Worm (Caenorhabditis elegans) whole organism, mixed stage, embryonic: Measurements from ENCODE around the gene htp-2.

Experiments used
- ceh-39 ChIP-seq: fragments of 150-350 bp; optimal IDR thresholded peaks from 2 replicates; lab custom pipeline; 2014; ENCODE audit warnings: missing biosample characterization, missing genetic modification characterization
- lin-13 ChIP-seq: fragments of 150-350 bp; optimal IDR thresholded peaks from 2 replicates; lab custom pipeline; 2014; ENCODE audit warnings: missing biosample characterization, missing genetic modification characterization
- nhr-237 ChIP-seq: fragments of 150-350 bp; optimal IDR thresholded peaks from 2 replicates; lab custom pipeline; 2014; ENCODE audit warnings: missing biosample characterization, missing genetic modification characterization
- pha-4 ChIP-seq: fragments of 150-350 bp; optimal IDR thresholded peaks from 2 replicates; lab custom pipeline; 2018; ENCODE audit warnings: missing biosample characterization, missing genetic modification reagents, missing genetic modification characterization
- sptf-1 ChIP-seq: sonication (generic microtip); optimal IDR thresholded peaks from 2 replicates; lab custom pipeline; 2017; ENCODE audit warnings: mild to moderate bottlenecking, missing genetic modification characterization, moderate library complexity, missing compliant biosample characterization
- unc-62 ChIP-seq: fragments of 150-350 bp; optimal IDR thresholded peaks from 2 replicates; lab custom pipeline; 2014; ENCODE audit warnings: missing biosample characterization, missing genetic modification reagents, missing genetic modification characterization
- ztf-11 ChIP-seq: fragments of 150-350 bp; optimal IDR thresholded peaks from 2 replicates; lab custom pipeline; 2014; ENCODE audit warnings: missing biosample characterization, missing genetic modification characterization

ce11 chrIV:6373721-6374120 is 45.6 kb upstream of the htp-2 start:
- TF ChIP-seq unc-62 (GFP tag; lab: Kevin White, UChicago) (no peak), ceh-39 (no peak), sptf-1 (tag; lab: Kevin White, UChicago) (no peak), lin-13 (no peak), pha-4 (tag; lab: Kevin White, UChicago) (no peak), nhr-237 (no peak), ztf-11 (no peak)
